Worm (Caenorhabditis elegans): Measurements from ENCODE around the gene ZC250.5.

The ZC250.5 gene

DNA sequence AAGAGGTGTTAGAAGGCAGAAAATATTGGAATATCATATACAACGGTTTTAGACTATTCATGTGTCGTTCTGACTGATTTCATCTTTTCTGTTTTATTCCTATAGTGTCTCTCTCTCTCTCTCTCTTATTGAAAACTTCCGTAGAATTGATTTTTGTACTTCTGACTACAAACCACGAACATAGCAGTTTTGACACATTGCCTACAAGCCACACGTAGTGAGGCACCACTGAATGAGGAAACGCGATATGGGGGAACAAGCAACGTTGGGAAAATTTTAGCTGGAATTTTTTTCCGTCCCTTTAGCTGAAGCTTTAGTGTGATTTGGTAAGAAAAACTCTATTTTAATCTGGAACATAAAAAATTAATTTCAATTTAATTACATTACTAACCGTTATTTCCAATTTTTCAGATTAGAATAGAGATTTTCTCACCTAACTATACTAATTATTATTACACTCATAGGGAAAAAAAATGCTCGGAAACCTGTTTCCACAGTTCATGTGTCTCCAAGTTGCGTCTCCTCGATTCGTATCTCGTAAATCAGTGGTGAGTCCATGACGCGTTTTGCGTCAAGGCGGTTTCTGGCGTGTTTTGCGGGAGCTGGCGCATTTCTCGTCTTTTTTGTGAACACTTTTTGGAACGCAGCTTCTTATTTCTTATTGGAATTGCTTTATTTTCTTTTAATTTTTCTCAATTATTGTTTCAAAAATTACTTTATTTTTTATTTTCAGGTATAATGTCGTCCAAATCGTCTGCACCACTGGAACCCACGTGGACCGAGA, 14.9 kb upstream of the ZC250.5 start, which contains the start of the genes nhr-142 and F44E7.9 (continued):
- TF ChIP-seq lin-11 (tag; optimal IDR thresholded peaks at IDR 0.05) (no peak), nfya-1 (tag; optimal IDR thresholded peaks at IDR 0.05) (peak; percentile 58), ceh-45 (GFP tag; IDR thresholded peaks at IDR 0.05) (peak; percentile 47; the same call in 1 of the 2 replicates), ceh-30 (tag; optimal IDR thresholded peaks at IDR 0.05) (peak; percentile 0), ceh-22 (tag; optimal IDR thresholded peaks at IDR 0.05) (no peak), pqm-1 (tag; optimal IDR thresholded peaks at IDR 0.05) (peak; percentile 23), ceh-14 (tag; optimal IDR thresholded peaks at IDR 0.05) (peak; percentile 74), ceh-9 (tag; optimal IDR thresholded peaks at IDR 0.05) (no peak), zip-5 (tag; optimal IDR thresholded peaks at IDR 0.05) (peak; percentile 81), ama-1 (optimal IDR thresholded peaks at IDR 0.05) (no peak), tbx-7 (tag; optimal IDR thresholded peaks at IDR 0.05) (peak; percentile 63), ceh-48 (tag; optimal IDR thresholded peaks at IDR 0.05) (peak; percentile 8), nhr-11 (tag; optimal IDR thresholded peaks at IDR 0.05) (no peak), sdc-2 (tag; optimal IDR thresholded peaks at IDR 0.05) (peak; percentile 18)

DNA sequence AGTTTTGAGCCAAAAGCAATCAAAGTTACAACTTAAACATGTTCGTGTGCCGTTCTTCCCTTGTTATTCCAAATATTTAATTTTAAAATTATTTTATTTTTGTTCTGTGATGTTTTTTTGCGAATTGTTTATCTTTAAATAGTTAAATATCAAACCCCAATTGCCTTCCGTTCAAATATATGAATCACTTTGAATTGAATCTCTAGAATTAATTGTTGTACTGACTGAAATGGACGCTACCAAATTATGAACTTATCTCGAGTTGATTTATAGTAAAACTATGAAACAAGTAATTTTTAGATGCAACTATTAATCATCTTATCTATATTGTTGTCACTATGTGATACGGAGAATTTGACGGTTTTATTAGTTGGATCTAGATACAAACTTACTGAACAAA, 13.5 kb upstream of the ZC250.5 start, which contains the start of gene ZC250.2:
Gene ZC250.2 (plus strand): TSS at position 301 of the 400 bp plus-strand sequence.
- TF ChIP-seq hlh-13 (GFP tag; optimal IDR thresholded peaks at IDR 0.05) (no peak), hlh-30 (tag; optimal IDR thresholded peaks at IDR 0.05; ENCODE audit: insufficient read depth) (no peak), nhr-232 (tag; optimal IDR thresholded peaks at IDR 0.05) (no peak), F13H6.1 (tag; optimal IDR thresholded peaks at IDR 0.05) (no peak), ztf-16 (tag; optimal IDR thresholded peaks at IDR 0.05) (no peak), dmd-4 (tag; optimal IDR thresholded peaks at IDR 0.05; ENCODE audit: borderline replicate concordance) (no peak), pat-9 (tag; optimal IDR thresholded peaks at IDR 0.05) (no peak), C08G9.2 (tag; optimal IDR thresholded peaks at IDR 0.05) (no peak), unc-55 (GFP tag; optimal IDR thresholded peaks at IDR 0.05) (no peak), Y22D7AL.16 (tag; optimal IDR thresholded peaks at IDR 0.05) (no peak), eyg-1 (tag; optimal IDR thresholded peaks at IDR 0.05) (no peak), C38D4.7 (GFP tag; optimal IDR thresholded peaks at IDR 0.05) (no peak), fax-1 (tag; optimal IDR thresholded peaks at IDR 0.05) (no peak), hlh-6 (tag; optimal IDR thresholded peaks at IDR 0.05) (no peak), ets-4 (tag; optimal IDR thresholded peaks at IDR 0.05) (no peak)

- TF ChIP-seq ceh-19 (GFP tag; optimal IDR thresholded peaks at IDR 0.05) = no peak
- no peak for TF ChIP-seq tbx-7 (tag; optimal IDR thresholded peaks at IDR 0.05)
- no peak for TF ChIP-seq pha-2 (tag; optimal IDR thresholded peaks at IDR 0.05)
- no peak for TF ChIP-seq lim-6 (tag; optimal IDR thresholded peaks at IDR 0.05)
- TF ChIP-seq gmeb-2 (tag; optimal IDR thresholded peaks at IDR 0.05) = no peak
- TF ChIP-seq ceh-9 (tag; optimal IDR thresholded peaks at IDR 0.05) = no peak
- TF ChIP-seq ref-2 (tag; optimal IDR thresholded peaks at IDR 0.05) = no peak
- TF ChIP-seq pat-9 (tag; optimal IDR thresholded peaks at IDR 0.05) = no peak
- no peak for TF ChIP-seq ztf-16 (tag; optimal IDR thresholded peaks at IDR 0.05)
- no peak for TF ChIP-seq rnt-1 (tag; optimal IDR thresholded peaks at IDR 0.05)
- TF ChIP-seq hlh-13 (GFP tag; optimal IDR thresholded peaks at IDR 0.05) = no peak
- no peak for TF ChIP-seq K02D7.2 (tag; optimal IDR thresholded peaks at IDR 0.05)
- TF ChIP-seq pax-1 (tag; optimal IDR thresholded peaks at IDR 0.05) = no peak
- no peak for TF ChIP-seq syd-9 (tag; optimal IDR thresholded peaks at IDR 0.05)
- no peak for TF ChIP-seq unc-3 (GFP tag; conservative IDR thresholded peaks at IDR 0.05)
- no peak for TF ChIP-seq unc-3 (tag; optimal IDR thresholded peaks at IDR 0.05)
- no peak for TF ChIP-seq ttx-3 (tag; optimal IDR thresholded peaks at IDR 0.05)
- TF ChIP-seq K09A11.1 (tag; optimal IDR thresholded peaks at IDR 0.05; ENCODE audit: insufficient read depth) = no peak
Observed at ce11 chrV:5798132-5798531, 7.4 kb upstream of the ZC250.5 start, which contains the start of gene nstp-3. Gene nstp-3 (minus strand): TSS chrV:5798232.

Data from whole organism, late embryonic.